Fruit fly (Drosophila melanogaster) S2 (cell line): ENCODE data around the gene pip.
A peak's percentile ranks its signal among the peaks of the same experiment; 100 is the strongest.

Source experiments
- CG8478 ChIP-seq: fragments of >200 bp; optimal IDR thresholded peaks from 2 replicates; lab custom pipeline; 2018
- CTCF ChIP-seq, 2 experiments: fragments of >200 bp; optimal IDR thresholded peaks; 2 replicates each; lab custom pipeline; 2018

DNA sequence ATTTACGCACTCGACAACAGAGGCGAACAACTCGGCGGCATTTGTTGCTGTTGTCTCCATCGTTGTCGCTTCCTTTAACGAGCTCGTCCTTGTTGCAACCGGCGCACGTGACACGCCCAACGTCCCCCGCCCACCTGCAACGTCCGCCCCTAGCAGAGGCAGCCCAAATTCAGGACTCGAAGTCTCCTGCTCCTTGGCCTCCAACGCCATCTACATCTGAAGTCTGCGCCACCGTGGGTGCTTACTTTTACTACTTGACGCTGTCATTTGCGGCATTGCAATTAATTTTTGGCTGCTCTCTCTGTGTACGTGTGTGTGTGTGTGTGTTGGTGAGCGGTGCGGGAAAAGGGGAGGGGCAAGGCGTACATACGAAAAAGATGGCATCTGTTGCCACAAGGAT is 9.3 kb downstream of the pip start:
- TF ChIP-seq CTCF (optimal IDR thresholded peaks at IDR 0.05; lab: Kevin White, UChicago), result peak; percentile 55 to 67
- no peak for TF ChIP-seq CG8478
